Worm (Caenorhabditis elegans): ENCODE data around the gene Y57G11C.23.

Gene Y57G11C.23

DNA sequence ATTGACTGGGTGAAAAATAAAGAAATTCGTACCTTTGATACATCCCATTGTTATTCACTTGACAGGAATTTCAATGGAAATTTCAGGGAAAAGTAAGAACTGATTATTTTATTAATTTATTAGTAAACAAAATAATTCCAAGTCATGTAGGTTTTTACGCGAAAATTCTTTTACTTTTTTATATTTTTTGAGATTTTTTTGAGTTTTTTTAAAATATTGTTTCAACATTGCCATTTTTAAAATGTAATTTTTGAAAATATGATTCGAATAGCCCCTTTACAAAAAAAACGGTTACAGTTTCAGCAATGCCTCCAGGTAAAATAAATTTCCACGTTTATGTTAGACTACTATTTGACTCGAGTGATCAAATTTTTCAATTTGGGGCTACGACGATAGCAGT lies at the start of gene Y57G11C.23:
Y57G11C.23 (minus strand) TSS at position 101 of the 400 bp plus-strand sequence.
- TF ChIP-seq klf-2 (GFP tag; conservative IDR thresholded peaks at IDR 0.05) (no peak), med-1 (GFP tag; optimal IDR thresholded peaks at IDR 0.05; ENCODE audit: insufficient read depth) (no peak), ztf-29 (GFP tag; IDR thresholded peaks at IDR 0.05) (no peak), flt-1 (GFP tag; IDR thresholded peaks at IDR 0.05) (no peak)

DNA sequence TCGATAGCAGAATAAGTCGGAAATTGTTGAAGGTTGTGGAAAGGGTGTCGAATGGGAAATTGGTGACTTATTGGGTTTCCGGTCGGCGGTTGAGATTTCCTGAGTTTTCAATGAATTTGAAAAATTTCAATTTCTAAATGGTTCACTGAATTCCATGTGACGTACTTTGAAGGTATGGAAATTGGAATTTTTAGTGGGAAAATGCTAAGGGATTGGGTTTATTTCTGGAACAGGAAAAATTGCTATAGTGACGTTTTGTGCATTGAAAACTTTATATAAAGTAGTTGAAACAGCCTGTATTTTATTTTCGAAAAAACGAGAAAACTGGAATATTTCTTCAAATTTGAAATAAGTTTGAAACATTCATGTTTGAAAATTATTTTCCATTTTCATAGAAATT lies 48.0 kb upstream of the Y57G11C.23 start, which contains the start of gene pnc-2:
pnc-2 (minus strand) TSS at position 101 of the 400 bp plus-strand sequence.
- TF ChIP-seq ref-1 (GFP tag; conservative IDR thresholded peaks at IDR 0.05) = no peak
- no peak for TF ChIP-seq tab-1 (GFP tag; IDR thresholded peaks at IDR 0.05)
- no peak for TF ChIP-seq ztf-23 (GFP tag; IDR thresholded peaks at IDR 0.05)
- no peak for TF ChIP-seq cog-1 (tag; optimal IDR thresholded peaks at IDR 0.05)
- no peak for TF ChIP-seq med-1 (GFP tag; optimal IDR thresholded peaks at IDR 0.05; ENCODE audit: insufficient read depth)
- no peak for TF ChIP-seq flt-1 (GFP tag; IDR thresholded peaks at IDR 0.05)
- TF ChIP-seq ztf-29 (GFP tag; IDR thresholded peaks at IDR 0.05) = no peak
- TF ChIP-seq klf-2 (GFP tag; conservative IDR thresholded peaks at IDR 0.05) = no peak
- no peak for TF ChIP-seq T22C8.4 (GFP tag; IDR thresholded peaks at IDR 0.05)

DNA sequence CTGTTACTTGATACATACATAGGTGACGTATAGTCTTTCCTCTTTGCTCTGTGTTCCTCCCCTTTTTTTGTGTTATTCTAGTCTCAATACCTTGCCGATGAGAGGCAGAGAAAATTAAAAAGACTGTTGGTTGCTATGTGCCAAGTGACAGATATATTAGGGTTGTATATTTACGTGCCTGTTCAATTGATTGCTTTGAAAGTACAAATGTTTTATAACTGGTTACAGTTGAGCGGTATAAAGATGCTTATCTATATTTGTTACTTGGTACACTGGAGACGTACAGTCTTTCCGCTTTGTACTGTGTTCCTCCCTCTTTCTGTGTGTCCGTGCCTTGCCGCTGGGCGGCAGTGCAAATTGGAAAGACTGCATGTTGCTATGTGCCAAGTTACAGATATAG lies 41.6 kb upstream of the Y57G11C.23 start:
- no peak for TF ChIP-seq klf-2 (GFP tag; conservative IDR thresholded peaks at IDR 0.05)
- no peak for TF ChIP-seq T22C8.4 (GFP tag; IDR thresholded peaks at IDR 0.05)

DNA sequence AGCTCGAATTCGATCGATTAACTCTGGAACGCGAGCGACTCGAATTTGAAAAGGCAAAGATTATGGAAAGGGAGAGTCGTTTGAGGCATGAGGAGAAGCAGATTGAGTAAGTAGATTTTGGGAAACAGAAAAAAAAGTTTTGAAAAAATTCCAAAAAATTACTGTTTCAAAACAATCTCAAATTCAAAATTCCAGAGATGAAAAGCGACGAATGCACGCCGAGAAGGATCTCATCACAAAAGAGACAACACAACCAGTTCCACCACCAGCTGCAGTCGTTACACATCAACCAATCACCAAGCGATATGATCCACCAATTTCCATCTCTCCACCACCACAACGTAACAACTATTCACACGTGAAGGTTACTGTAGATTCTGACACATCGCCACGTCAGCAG lies 32.7 kb upstream of the Y57G11C.23 start:
- TF ChIP-seq T22C8.4 (GFP tag; IDR thresholded peaks at IDR 0.05) (no peak), cog-1 (tag; optimal IDR thresholded peaks at IDR 0.05) (no peak), flt-1 (GFP tag; IDR thresholded peaks at IDR 0.05) (no peak), ztf-29 (GFP tag; IDR thresholded peaks at IDR 0.05) (no peak), tab-1 (GFP tag; IDR thresholded peaks at IDR 0.05) (no peak), ref-1 (GFP tag; conservative IDR thresholded peaks at IDR 0.05) (no peak), ztf-23 (GFP tag; IDR thresholded peaks at IDR 0.05) (no peak), klf-2 (GFP tag; conservative IDR thresholded peaks at IDR 0.05) (no peak), med-1 (GFP tag; optimal IDR thresholded peaks at IDR 0.05; ENCODE audit: insufficient read depth) (no peak)

DNA sequence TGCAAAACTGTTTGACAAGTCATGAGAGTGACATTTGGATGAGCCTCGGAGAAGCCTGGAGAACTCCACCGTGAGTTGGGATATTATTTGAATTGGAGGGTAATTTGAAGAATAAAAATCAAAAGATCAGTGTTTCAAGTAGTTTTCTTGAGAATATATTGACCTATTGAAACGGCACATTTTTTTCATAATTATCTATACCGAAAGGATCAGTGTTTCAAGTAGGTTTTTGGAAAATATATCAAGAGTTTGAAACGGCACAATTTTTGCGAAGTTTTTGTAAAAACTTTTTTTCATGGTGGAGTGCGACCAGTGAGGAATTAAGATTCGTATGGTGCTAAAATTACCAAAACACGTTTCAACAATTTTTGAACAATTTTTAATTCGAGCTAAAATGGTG lies 30.4 kb upstream of the Y57G11C.23 start:
- no peak for TF ChIP-seq ztf-23 (GFP tag; IDR thresholded peaks at IDR 0.05)
- no peak for TF ChIP-seq klf-2 (GFP tag; conservative IDR thresholded peaks at IDR 0.05)

DNA sequence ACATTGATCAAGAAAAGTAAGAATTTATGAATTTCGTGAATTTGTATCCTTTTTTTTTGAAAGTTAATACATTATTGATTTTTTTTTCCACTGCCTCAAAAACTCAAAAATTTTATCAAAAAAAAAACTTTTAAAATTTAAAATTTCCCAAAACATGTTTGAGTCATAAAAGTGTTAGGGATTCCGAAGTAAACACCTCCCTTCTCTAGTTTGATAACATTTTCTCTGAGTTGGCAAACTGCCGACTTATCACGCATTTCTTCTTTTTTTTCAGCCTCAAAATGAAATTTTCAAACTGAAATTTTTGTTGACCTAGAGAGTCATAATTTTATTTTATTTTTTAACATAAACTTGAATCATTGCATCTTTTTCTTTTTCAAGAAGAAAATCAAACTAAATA lies 29.3 kb upstream of the Y57G11C.23 start:
- TF ChIP-seq tab-1 (GFP tag; IDR thresholded peaks at IDR 0.05) = no peak
- no peak for TF ChIP-seq T22C8.4 (GFP tag; IDR thresholded peaks at IDR 0.05)
- TF ChIP-seq cog-1 (tag; optimal IDR thresholded peaks at IDR 0.05) = no peak
- TF ChIP-seq med-1 (GFP tag; optimal IDR thresholded peaks at IDR 0.05; ENCODE audit: insufficient read depth) = no peak
- no peak for TF ChIP-seq ztf-29 (GFP tag; IDR thresholded peaks at IDR 0.05)
- TF ChIP-seq klf-2 (GFP tag; conservative IDR thresholded peaks at IDR 0.05) = no peak
- no peak for TF ChIP-seq ref-1 (GFP tag; conservative IDR thresholded peaks at IDR 0.05)
- TF ChIP-seq ztf-23 (GFP tag; IDR thresholded peaks at IDR 0.05) = no peak
- TF ChIP-seq flt-1 (GFP tag; IDR thresholded peaks at IDR 0.05) = no peak

DNA sequence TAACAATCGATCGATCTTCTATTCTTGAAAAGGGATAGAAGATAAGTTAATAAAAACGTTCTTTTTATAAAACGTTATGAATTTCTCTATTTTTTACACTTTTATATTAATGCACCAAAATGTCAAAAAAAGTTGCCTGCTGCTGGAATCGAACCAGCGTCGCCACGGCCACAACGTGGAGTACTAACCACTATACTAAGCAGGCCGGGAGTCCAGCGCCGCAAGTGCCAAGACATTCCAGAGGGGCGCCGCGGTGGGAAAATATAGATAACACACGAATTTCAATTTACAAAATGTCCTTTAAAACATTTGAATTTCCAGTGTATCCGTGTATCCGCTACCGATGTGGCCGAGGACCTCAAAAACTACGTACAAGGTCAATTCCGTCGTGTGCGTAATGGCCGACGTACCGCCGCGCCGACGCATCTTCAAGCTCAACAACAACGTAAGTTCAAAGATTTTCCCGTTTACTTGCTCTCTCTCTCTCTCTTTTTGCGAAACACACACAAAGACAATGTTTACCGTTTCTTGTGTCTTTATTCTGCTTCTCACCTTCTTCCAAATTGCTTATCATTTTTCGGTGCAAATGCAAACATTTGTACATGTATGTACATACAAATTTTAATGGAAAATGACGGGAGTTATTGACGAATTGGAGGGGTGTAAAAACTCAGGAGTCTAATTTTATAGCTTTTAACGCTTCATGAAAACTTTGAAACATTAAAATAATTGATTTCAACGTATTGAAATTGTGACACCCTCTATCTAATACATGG lies 27.5 kb upstream of the Y57G11C.23 start:
- TF ChIP-seq ztf-29 (GFP tag; IDR thresholded peaks at IDR 0.05) (no peak), tab-1 (GFP tag; IDR thresholded peaks at IDR 0.05) (no peak), ztf-23 (GFP tag; IDR thresholded peaks at IDR 0.05) (no peak), T22C8.4 (GFP tag; IDR thresholded peaks at IDR 0.05) (no peak), med-1 (GFP tag; optimal IDR thresholded peaks at IDR 0.05; ENCODE audit: insufficient read depth) (no peak), cog-1 (tag; optimal IDR thresholded peaks at IDR 0.05) (no peak), flt-1 (GFP tag; IDR thresholded peaks at IDR 0.05) (no peak), klf-2 (GFP tag; conservative IDR thresholded peaks at IDR 0.05) (no peak), ref-1 (GFP tag; conservative IDR thresholded peaks at IDR 0.05) (no peak)

DNA sequence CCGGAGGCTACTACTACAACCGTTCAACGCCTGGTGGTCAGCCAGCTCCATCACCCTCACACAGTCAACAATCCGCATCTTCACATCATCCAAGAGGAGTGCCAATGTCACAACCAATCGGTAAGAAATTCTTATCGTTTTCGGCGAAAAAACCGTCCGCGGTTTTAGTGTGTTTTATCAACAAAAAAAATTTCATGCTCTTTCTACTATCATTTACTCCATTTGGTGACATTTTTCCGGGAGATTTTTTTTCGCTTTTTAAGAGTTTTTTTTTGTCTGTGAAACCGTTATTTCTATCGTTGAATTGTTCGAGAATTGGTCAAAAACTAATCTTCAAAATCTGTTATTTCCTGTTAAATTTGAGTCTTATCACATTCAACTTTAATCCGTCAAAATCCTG lies 24.0 kb upstream of the Y57G11C.23 start:
- TF ChIP-seq T22C8.4 (GFP tag; IDR thresholded peaks at IDR 0.05) (no peak), ztf-23 (GFP tag; IDR thresholded peaks at IDR 0.05) (no peak), ztf-29 (GFP tag; IDR thresholded peaks at IDR 0.05) (no peak), ref-1 (GFP tag; conservative IDR thresholded peaks at IDR 0.05) (no peak), cog-1 (tag; optimal IDR thresholded peaks at IDR 0.05) (no peak), med-1 (GFP tag; optimal IDR thresholded peaks at IDR 0.05; ENCODE audit: insufficient read depth) (no peak), flt-1 (GFP tag; IDR thresholded peaks at IDR 0.05) (no peak), tab-1 (GFP tag; IDR thresholded peaks at IDR 0.05) (no peak), klf-2 (GFP tag; conservative IDR thresholded peaks at IDR 0.05) (no peak)

DNA sequence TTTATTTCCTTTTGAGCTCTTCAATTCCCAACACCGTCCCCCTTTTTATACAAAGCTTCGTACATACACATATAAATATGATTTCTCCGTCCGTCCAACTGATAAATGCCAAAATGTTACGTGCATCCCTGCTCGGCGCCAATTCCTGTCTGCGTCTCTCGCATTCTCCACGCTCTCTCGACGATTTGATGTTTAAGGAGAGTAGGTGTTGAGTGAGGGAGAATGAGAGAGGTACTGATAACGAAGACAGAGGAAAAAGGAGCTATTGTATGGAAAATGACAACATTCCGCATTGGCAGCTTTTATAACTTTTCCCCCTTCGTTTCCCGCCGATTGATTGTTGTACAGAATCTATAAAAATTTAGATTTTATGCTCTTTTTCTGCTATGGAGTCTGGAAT lies 22.2 kb upstream of the Y57G11C.23 start:
- TF ChIP-seq ztf-29 (GFP tag; IDR thresholded peaks at IDR 0.05) = no peak
- no peak for TF ChIP-seq T22C8.4 (GFP tag; IDR thresholded peaks at IDR 0.05)
- TF ChIP-seq tab-1 (GFP tag; IDR thresholded peaks at IDR 0.05) = no peak
- no peak for TF ChIP-seq flt-1 (GFP tag; IDR thresholded peaks at IDR 0.05)

DNA sequence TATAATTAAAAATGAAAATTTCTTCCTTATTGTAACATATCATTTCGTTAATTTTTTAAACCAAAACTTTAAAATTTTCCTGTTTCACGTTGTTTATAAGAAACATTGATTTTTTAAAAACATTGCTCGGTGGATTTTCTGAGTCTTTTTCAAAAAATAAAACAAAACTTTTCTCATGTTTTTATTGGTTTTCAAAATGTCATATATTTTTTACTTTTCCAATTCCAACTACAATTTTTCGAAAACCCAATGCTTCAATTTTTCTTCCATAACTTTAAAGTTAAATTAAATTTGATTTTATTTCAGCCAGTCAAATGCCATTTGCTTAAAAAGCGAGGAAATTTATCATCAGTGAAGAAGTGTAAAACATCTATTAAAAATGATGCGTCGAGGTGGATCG lies 17.6 kb upstream of the Y57G11C.23 start, which contains the start of gene eps-8:
eps-8 (plus strand) TSS at position 301 of the 400 bp plus-strand sequence.
- TF ChIP-seq ztf-29 (GFP tag; IDR thresholded peaks at IDR 0.05) (no peak), flt-1 (GFP tag; IDR thresholded peaks at IDR 0.05) (no peak), ref-1 (GFP tag; conservative IDR thresholded peaks at IDR 0.05) (no peak), ztf-23 (GFP tag; IDR thresholded peaks at IDR 0.05) (no peak), T22C8.4 (GFP tag; IDR thresholded peaks at IDR 0.05) (no peak), cog-1 (tag; optimal IDR thresholded peaks at IDR 0.05) (no peak), med-1 (GFP tag; optimal IDR thresholded peaks at IDR 0.05; ENCODE audit: insufficient read depth) (no peak), tab-1 (GFP tag; IDR thresholded peaks at IDR 0.05) (no peak), klf-2 (GFP tag; conservative IDR thresholded peaks at IDR 0.05) (no peak)
